Worm (Caenorhabditis elegans) whole organism, L4 larva: ENCODE measurements around the gene ceh-30.

Source experiments
- F10B5.3 ChIP-seq: sonication (generic microtip); optimal IDR thresholded peaks from 2 replicates; lab custom pipeline; 2016; ENCODE audit warnings: mild to moderate bottlenecking, missing genetic modification characterization, missing compliant biosample characterization
- F26F4.8 ChIP-seq: fragments of 200-800 bp; sonication (Bioruptor generic); conservative IDR thresholded peaks from 2 replicates; pipeline ENCODE4 v1.3.6; 2022; ENCODE audit warnings: missing genetic modification characterization, missing compliant biosample characterization
- F37D6.2 ChIP-seq: sonication (generic microtip); optimal IDR thresholded peaks from 2 replicates; lab custom pipeline; 2016; ENCODE audit warnings: mild to moderate bottlenecking, missing genetic modification characterization, missing compliant biosample characterization
- F49E8.2 ChIP-seq: sonication (generic microtip); optimal IDR thresholded peaks from 2 replicates; lab custom pipeline; 2016; ENCODE audit warnings: missing compliant biosample characterization, mild to moderate bottlenecking, missing genetic modification characterization, borderline replicate concordance
- T26A8.4 ChIP-seq: fragments of 200-800 bp; sonication (Bioruptor generic); IDR thresholded peaks from 2 replicates; pipeline ENCODE4 v1.3.6; 2022; ENCODE audit warnings: missing genetic modification characterization, missing compliant biosample characterization
- aha-1 ChIP-seq: fragments of 150-350 bp; peaks from one replicate; lab custom pipeline; 2014; ENCODE audit warnings: missing biosample characterization, missing genetic modification characterization
- aly-2 ChIP-seq: sonication (generic microtip); optimal IDR thresholded peaks from 2 replicates; lab custom pipeline; 2018; ENCODE audit warnings: missing biosample characterization, missing genetic modification characterization
- ama-1 ChIP-seq: fragments of 150-350 bp; optimal IDR thresholded peaks from 2 replicates; lab custom pipeline; 2014; ENCODE audit warnings: inconsistent platforms, mixed read lengths
- arid-1 ChIP-seq: fragments of 200-800 bp; sonication (Bioruptor generic); conservative IDR thresholded peaks from 2 replicates; pipeline ENCODE4 v1.3.6; 2022; ENCODE audit warnings: missing genetic modification reagents, missing genetic modification characterization, missing compliant biosample characterization
- ceh-28 ChIP-seq: fragments of 150-350 bp; optimal IDR thresholded peaks from 2 replicates; lab custom pipeline; 2014; ENCODE audit warnings: missing biosample characterization, missing genetic modification reagents, missing genetic modification characterization
- ceh-32 ChIP-seq: sonication (generic microtip); optimal IDR thresholded peaks from 2 replicates; lab custom pipeline; 2016; ENCODE audit warnings: mild to moderate bottlenecking, missing genetic modification characterization, missing compliant biosample characterization; ENCODE audit not compliant: poor library complexity
- ceh-44 ChIP-seq: fragments of 200-800 bp; sonication (Bioruptor generic); IDR thresholded peaks from 2 replicates; pipeline ENCODE4 v1.3.6; 2022; ENCODE audit warnings: missing genetic modification reagents, missing genetic modification characterization, missing compliant biosample characterization
- cey-2 ChIP-seq: sonication (generic microtip); optimal IDR thresholded peaks from 3 replicates; lab custom pipeline; 2017; ENCODE audit warnings: missing genetic modification characterization, mild to moderate bottlenecking, missing compliant biosample characterization, antibody characterized with exemption, borderline replicate concordance; ENCODE audit not compliant: insufficient read depth
- daf-16 ChIP-seq, 3 experiments: sonication (generic microtip); optimal IDR thresholded peaks; 2 replicates each; lab custom pipeline; 2016 to 2017; ENCODE audit warnings: missing genetic modification characterization in 3 of 3, missing genetic modification reagents in 3 of 3, mild to moderate bottlenecking in 2 of 3, missing compliant biosample characterization in 2 of 3, missing biosample characterization in 1 of 3, moderate library complexity in 1 of 3
- daf-8 ChIP-seq: fragments of 200-800 bp; sonication (Bioruptor generic); IDR thresholded peaks from 2 replicates; pipeline ENCODE4 v1.3.6; 2022; ENCODE audit warnings: missing genetic modification characterization, missing compliant biosample characterization
- dmd-8 ChIP-seq: fragments of 200-800 bp; sonication (Bioruptor generic); IDR thresholded peaks from 2 replicates; pipeline ENCODE4 v1.3.6; 2022; ENCODE audit warnings: missing genetic modification characterization, missing compliant biosample characterization
- dpl-1 ChIP-seq: fragments of 150-350 bp; optimal IDR thresholded peaks from 2 replicates; lab custom pipeline; 2014; ENCODE audit warnings: missing biosample characterization, missing genetic modification reagents, missing genetic modification characterization
- duxl-1 ChIP-seq: sonication (generic microtip); optimal IDR thresholded peaks from 2 replicates; lab custom pipeline; 2016; ENCODE audit warnings: mild to moderate bottlenecking, missing genetic modification characterization, moderate library complexity, missing compliant biosample characterization; ENCODE audit not compliant: poor library complexity
- egl-27 ChIP-seq: sonication (generic microtip); optimal IDR thresholded peaks from 3 replicates; lab custom pipeline; 2017; ENCODE audit warnings: missing biosample characterization, missing genetic modification reagents, missing genetic modification characterization
- egl-43 ChIP-seq: fragments of 200-800 bp; sonication (Bioruptor generic); IDR thresholded peaks from 2 replicates; pipeline ENCODE4 v1.3.6; 2022; ENCODE audit warnings: missing genetic modification reagents, missing genetic modification characterization, missing compliant biosample characterization
- fkh-10 ChIP-seq: fragments of 150-350 bp; optimal IDR thresholded peaks from 2 replicates; lab custom pipeline; 2014; ENCODE audit warnings: missing biosample characterization, missing genetic modification reagents, missing genetic modification characterization
- hif-1 ChIP-seq, 2 experiments: sonication (generic microtip); optimal IDR thresholded peaks; 2 replicates each; lab custom pipeline; 2016 to 2017; ENCODE audit warnings: missing compliant biosample characterization in 2 of 2, missing genetic modification characterization in 2 of 2, missing genetic modification reagents in 2 of 2, missing genotype in 2 of 2, mild to moderate bottlenecking in 1 of 2
- hlh-11 ChIP-seq: fragments of 200-800 bp; sonication (Bioruptor generic); optimal IDR thresholded peaks from 2 replicates; lab custom pipeline; 2018; ENCODE audit warnings: mild to moderate bottlenecking, missing genetic modification characterization, missing compliant biosample characterization
- hmg-1.1 ChIP-seq: fragments of 200-800 bp; sonication (Bioruptor generic); IDR thresholded peaks from 2 replicates; pipeline ENCODE4 v1.3.6; 2022; ENCODE audit warnings: missing genetic modification reagents, missing genetic modification characterization, missing compliant biosample characterization
- jun-1 ChIP-seq: fragments of 150-350 bp; optimal IDR thresholded peaks from 2 replicates; lab custom pipeline; 2014; ENCODE audit warnings: missing biosample characterization, missing genetic modification reagents, missing genetic modification characterization
- lin-13 ChIP-seq: fragments of 150-350 bp; optimal IDR thresholded peaks from 2 replicates; lab custom pipeline; 2014; ENCODE audit warnings: missing biosample characterization, missing genetic modification reagents, missing genetic modification characterization
- lir-3 ChIP-seq: sonication (generic microtip); optimal IDR thresholded peaks from 2 replicates; lab custom pipeline; 2016; ENCODE audit warnings: mild to moderate bottlenecking, missing genetic modification characterization, missing compliant biosample characterization
- lsy-2 ChIP-seq, 2 experiments: fragments of 150-350 bp in 1 of 2; sonication (generic microtip) in 1 of 2; optimal IDR thresholded peaks; 2 replicates each; lab custom pipeline; 2014 to 2017; ENCODE audit warnings: missing biosample characterization in 2 of 2, missing genetic modification characterization in 2 of 2
- mdt-29 ChIP-seq: fragments of 200-800 bp; sonication (Bioruptor generic); IDR thresholded peaks from 2 replicates; pipeline ENCODE4 v1.3.6; 2022; ENCODE audit warnings: missing genetic modification reagents, missing genetic modification characterization, missing compliant biosample characterization
- mep-1 ChIP-seq: fragments of 150-350 bp; sonication (generic microtip); optimal IDR thresholded peaks from 3 replicates; lab custom pipeline; 2014; ENCODE audit warnings: missing biosample characterization, missing genetic modification characterization
- nhr-41 ChIP-seq: fragments of 200-800 bp; sonication (Bioruptor generic); IDR thresholded peaks from 2 replicates; pipeline ENCODE4 v1.3.6; 2022; ENCODE audit warnings: missing genetic modification reagents, missing genetic modification characterization, missing compliant biosample characterization
- nhr-42 ChIP-seq: fragments of 200-800 bp; sonication (Bioruptor generic); IDR thresholded peaks from 2 replicates; pipeline ENCODE4 v1.3.6; 2022; ENCODE audit warnings: missing genetic modification characterization, missing compliant biosample characterization
- pha-4 ChIP-seq, 2 experiments: fragments of 150-350 bp in 1 of 2; fragments of 200-800 bp in 1 of 2; sonication (Bioruptor generic) in 1 of 2; IDR thresholded peaks in 1 of 2; optimal IDR thresholded peaks in 1 of 2; 2 replicates each; pipeline versions ENCODE4 v1.3.6 to Lab custom; 2014 to 2022; ENCODE audit warnings: missing genetic modification characterization in 2 of 2, missing genetic modification reagents in 2 of 2, missing biosample characterization in 1 of 2, missing compliant biosample characterization in 1 of 2
- php-3 ChIP-seq: fragments of 200-800 bp; sonication (Bioruptor generic); IDR thresholded peaks from 2 replicates; pipeline ENCODE4 v1.3.6; 2022; ENCODE audit warnings: missing genetic modification reagents, missing genetic modification characterization, missing compliant biosample characterization
- rbr-2 ChIP-seq: sonication (generic microtip); optimal IDR thresholded peaks from 2 replicates; lab custom pipeline; 2016; ENCODE audit warnings: missing genotype, missing genetic modification characterization, missing compliant biosample characterization
- set-16 ChIP-seq: fragments of 200-800 bp; sonication (Bioruptor generic); IDR thresholded peaks from 2 replicates; pipeline ENCODE4 v1.3.6; 2022; ENCODE audit warnings: missing genetic modification reagents, missing genetic modification characterization, missing compliant biosample characterization
- skn-1 ChIP-seq: fragments of 150-350 bp; optimal IDR thresholded peaks from 2 replicates; lab custom pipeline; 2014; ENCODE audit warnings: missing biosample characterization, missing genetic modification characterization
- snpc-1.2 ChIP-seq: fragments of 200-800 bp; sonication (Bioruptor generic); IDR thresholded peaks from 2 replicates; pipeline ENCODE4 v1.3.6; 2022; ENCODE audit warnings: missing genetic modification reagents, missing genetic modification characterization, missing compliant biosample characterization
- spr-1 ChIP-seq: sonication (generic microtip); optimal IDR thresholded peaks from 2 replicates; lab custom pipeline; 2016; ENCODE audit warnings: mild to moderate bottlenecking, missing genetic modification characterization, missing compliant biosample characterization
- tra-1 ChIP-seq: fragments of 200-800 bp; sonication (Bioruptor generic); IDR thresholded peaks from 2 replicates; pipeline ENCODE4 v1.3.6; 2022; ENCODE audit warnings: missing genetic modification reagents, missing genetic modification characterization, missing compliant biosample characterization
- unc-62 ChIP-seq, 3 experiments: fragments of 150-350 bp in 1 of 3; sonication (generic microtip); optimal IDR thresholded peaks in 2 of 3; peaks in 1 of 3; 1 replicate in 1 of 3; 2 replicates in 2 of 3; lab custom pipeline; 2014 to 2017; ENCODE audit warnings: missing biosample characterization in 3 of 3, missing genetic modification characterization in 3 of 3, missing genetic modification reagents in 3 of 3, missing genotype in 1 of 3
- vab-7 ChIP-seq: fragments of 200-800 bp; sonication (Bioruptor generic); IDR thresholded peaks from 2 replicates; pipeline ENCODE4 v1.3.6; 2022; ENCODE audit warnings: missing genetic modification reagents, missing genetic modification characterization, missing compliant biosample characterization
- zag-1 ChIP-seq: fragments of 150-350 bp; optimal IDR thresholded peaks from 2 replicates; lab custom pipeline; 2014; ENCODE audit warnings: missing biosample characterization, missing genetic modification characterization
- ztf-11 ChIP-seq: fragments of 150-350 bp; optimal IDR thresholded peaks from 2 replicates; lab custom pipeline; 2014; ENCODE audit warnings: missing biosample characterization, missing genetic modification characterization

The ceh-30 gene

DNA sequence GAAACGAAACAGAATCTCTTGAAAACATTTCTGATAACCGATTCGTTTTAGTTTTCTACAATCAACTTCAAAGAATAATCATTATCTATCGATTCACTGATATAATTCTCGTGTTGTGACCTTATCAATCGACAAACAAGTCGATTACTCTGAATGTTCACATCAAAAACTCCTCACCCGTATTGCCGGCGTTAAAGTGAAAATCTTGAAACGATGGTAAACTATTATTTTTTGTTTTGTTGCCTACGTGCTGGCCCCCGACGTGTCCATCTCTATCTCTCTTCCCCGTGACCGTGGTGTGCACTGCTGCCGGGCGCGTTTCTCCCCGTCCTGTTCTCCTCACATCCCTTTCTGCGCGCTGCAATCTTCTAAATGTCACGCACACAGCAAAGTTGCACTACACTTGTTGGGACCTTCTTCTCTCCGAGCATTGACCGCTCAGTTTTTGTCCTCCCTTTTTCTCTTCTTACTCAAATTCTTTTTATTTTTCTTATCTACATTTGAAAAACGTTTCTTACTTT is 26.6 kb downstream of the ceh-30 start (continued):
- TF ChIP-seq duxl-1 (tag; lab: Kevin White, UChicago) (no peak), tra-1 (no peak), egl-27 (tag; lab: Kevin White, UChicago) (no peak), mep-1 (tag; lab: Kevin White, UChicago) (peak; percentile 69), snpc-1.2 (GFP tag; lab: Robert Waterston, UW) (no peak), spr-1 (tag; lab: Kevin White, UChicago) (no peak), lin-13 (GFP tag; lab: Kevin White, UChicago) (no peak)

DNA sequence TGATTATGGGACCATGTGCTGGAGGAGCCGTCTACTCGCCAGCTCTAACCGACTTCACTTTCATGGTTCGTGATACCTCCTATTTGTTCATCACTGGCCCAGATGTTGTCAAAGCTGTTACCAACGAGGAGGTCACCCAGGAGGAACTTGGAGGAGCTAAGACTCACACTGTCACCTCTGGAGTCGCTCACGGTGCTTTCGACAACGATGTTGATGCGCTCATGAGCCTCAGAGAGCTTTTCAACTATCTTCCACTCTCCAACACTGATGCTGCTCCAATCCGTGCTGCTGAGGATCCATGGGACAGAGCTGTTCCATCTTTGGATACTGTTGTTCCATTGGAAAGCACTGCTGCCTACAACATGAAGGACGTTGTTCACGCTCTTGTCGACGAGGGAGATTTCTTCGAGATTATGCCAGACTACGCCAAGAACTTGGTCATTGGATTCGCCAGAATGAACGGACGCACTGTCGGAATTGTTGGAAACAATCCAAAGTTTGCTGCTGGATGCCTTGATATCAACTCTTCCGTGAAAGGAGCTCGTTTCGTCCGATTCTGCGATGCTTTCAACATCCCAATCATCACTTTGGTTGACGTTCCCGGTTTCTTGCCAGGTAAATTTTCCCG is 27.9 kb downstream of the ceh-30 start:
- peak in 1 of 2 experiments; percentile 90 for TF ChIP-seq unc-62 (GFP tag; optimal IDR thresholded peaks at IDR 0.05 in 1 of 2; lab: Kevin White, UChicago)
- TF ChIP-seq unc-62 (tag; optimal IDR thresholded peaks at IDR 0.05; lab: Kevin White, UChicago): no peak
- TF ChIP-seq aha-1 (tag; lab: Kevin White, UChicago): peak; percentile 82
- TF ChIP-seq nhr-41 (GFP tag; lab: Robert Waterston, UW): no peak

DNA sequence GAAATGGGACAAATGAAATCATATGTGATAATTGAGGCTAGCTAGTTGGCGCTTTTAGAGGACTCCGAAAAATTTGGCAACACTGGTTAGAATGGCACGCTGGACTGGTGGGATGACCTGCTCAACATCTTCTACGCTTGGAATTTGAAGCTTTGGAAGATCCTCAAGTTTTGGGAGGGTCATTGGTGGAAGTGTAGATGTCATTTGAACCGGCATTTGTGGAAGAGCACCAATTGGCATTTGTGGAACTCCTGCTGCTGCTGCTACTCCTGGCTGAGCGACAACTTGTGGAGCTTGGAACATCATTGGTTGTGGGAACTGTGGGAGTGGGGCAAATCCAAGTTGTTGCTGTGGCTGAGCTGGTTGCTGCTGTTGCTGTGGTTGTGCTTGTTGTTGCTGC is 29.1 kb downstream of the ceh-30 start:
- TF ChIP-seq F49E8.2 (tag; lab: Kevin White, UChicago): no peak
- peak; percentile 0 for TF ChIP-seq hlh-11 (tag; lab: Kevin White, UChicago)
- TF ChIP-seq ceh-44 (GFP tag; lab: Robert Waterston, UW): no peak
- no peak for TF ChIP-seq F10B5.3 (tag; lab: Kevin White, UChicago)
- TF ChIP-seq snpc-1.2 (GFP tag; lab: Robert Waterston, UW): no peak
- no peak for TF ChIP-seq zag-1 (tag; lab: Kevin White, UChicago)
- TF ChIP-seq dpl-1 (GFP tag; lab: Kevin White, UChicago): no peak
- no peak for TF ChIP-seq lir-3 (tag; lab: Kevin White, UChicago)
- no peak for TF ChIP-seq arid-1 (GFP tag; lab: Robert Waterston, UW)
- no peak for TF ChIP-seq ceh-28 (tag; lab: Kevin White, UChicago)
- no peak for TF ChIP-seq rbr-2 (tag; lab: Kevin White, UChicago)
- no peak for TF ChIP-seq jun-1 (tag; lab: Kevin White, UChicago)
- no peak for TF ChIP-seq F26F4.8 (GFP tag; lab: Robert Waterston, UW)
- no peak for TF ChIP-seq duxl-1 (tag; lab: Kevin White, UChicago)
- TF ChIP-seq aly-2 (tag; lab: Kevin White, UChicago): no peak
- peak in 1 of 2 experiments; percentile 15 for TF ChIP-seq lsy-2 (tag; optimal IDR thresholded peaks at IDR 0.05; lab: Kevin White, UChicago)
- TF ChIP-seq aha-1 (tag; lab: Kevin White, UChicago): peak; percentile 71
- peak; percentile 32; the same call in 1 of the 2 replicates for TF ChIP-seq set-16
- no peak for TF ChIP-seq F37D6.2 (tag; lab: Kevin White, UChicago)
- TF ChIP-seq daf-16 (GFP tag; optimal IDR thresholded peaks at IDR 0.05; lab: Kevin White, UChicago): peak in 1 of 2 experiments; percentile 20
- no peak for TF ChIP-seq daf-16 (tag; optimal IDR thresholded peaks at IDR 0.05; lab: Kevin White, UChicago)
- TF ChIP-seq hif-1 (tag; optimal IDR thresholded peaks at IDR 0.05; lab: Kevin White, UChicago): no peak
- no peak for TF ChIP-seq pha-4 (GFP tag; IDR thresholded peaks at IDR 0.05; lab: Robert Waterston, UW)
- TF ChIP-seq pha-4 (tag; optimal IDR thresholded peaks at IDR 0.05; lab: Kevin White, UChicago): no peak
- no peak for TF ChIP-seq mdt-29
- TF ChIP-seq T26A8.4: 0 out of 2 replicates have a peak, but pooled peaks have one; percentile 21
- TF ChIP-seq daf-8 (GFP tag; lab: Robert Waterston, UW): no peak
- peak; percentile 68; the same call in 1 of the 2 replicates for TF ChIP-seq dmd-8 (GFP tag; lab: Robert Waterston, UW)
- TF ChIP-seq php-3: no peak
- TF ChIP-seq hmg-1.1 (GFP tag; lab: Robert Waterston, UW): peak; percentile 42; the same call in 1 of the 2 replicates
- TF ChIP-seq vab-7 (GFP tag; lab: Robert Waterston, UW): no peak
- no peak for TF ChIP-seq fkh-10 (GFP tag; lab: Kevin White, UChicago)
- TF ChIP-seq cey-2 (tag; lab: Kevin White, UChicago): no peak
- no peak for TF ChIP-seq skn-1 (tag; lab: Kevin White, UChicago)
- no peak for TF ChIP-seq ztf-11 (tag; lab: Kevin White, UChicago)
- TF ChIP-seq ceh-32 (tag; lab: Kevin White, UChicago): no peak
- peak; percentile 83 for TF ChIP-seq ama-1 (lab: Kevin White, UChicago)
- TF ChIP-seq nhr-42 (GFP tag; lab: Robert Waterston, UW): 0 out of 2 replicates have a peak, but pooled peaks have one; percentile 4
- peak; percentile 6; the same call in 1 of the 2 replicates for TF ChIP-seq egl-43 (GFP tag; lab: Robert Waterston, UW)
